Worm (Caenorhabditis elegans) whole organism, late embryonic: ENCODE measurements around the gene K02D10.8.

Experiments
- C08G9.2 ChIP-seq: sonication (generic microtip); optimal IDR thresholded peaks from 2 replicates; lab custom pipeline; 2016; ENCODE audit warnings: mild to moderate bottlenecking, missing genetic modification characterization, moderate library complexity, missing compliant biosample characterization
- F13H6.1 ChIP-seq: sonication (generic microtip); optimal IDR thresholded peaks from 2 replicates; lab custom pipeline; 2016; ENCODE audit warnings: missing genetic modification characterization, missing compliant biosample characterization
- K02D7.2 ChIP-seq: sonication (generic microtip); optimal IDR thresholded peaks from 2 replicates; lab custom pipeline; 2017; ENCODE audit warnings: mild to moderate bottlenecking, missing genetic modification characterization, missing compliant biosample characterization
- K09A11.1 ChIP-seq: sonication (generic microtip); optimal IDR thresholded peaks from 2 replicates; lab custom pipeline; 2017; ENCODE audit warnings: antibody characterized with exemption, mild to moderate bottlenecking, missing genetic modification characterization, missing compliant biosample characterization; ENCODE audit not compliant: insufficient read depth
- Y22D7AL.16 ChIP-seq: sonication (generic microtip); optimal IDR thresholded peaks from 2 replicates; lab custom pipeline; 2016; ENCODE audit warnings: missing genetic modification characterization, missing compliant biosample characterization
- ama-1 ChIP-seq: fragments of 150-350 bp; optimal IDR thresholded peaks from 2 replicates; lab custom pipeline; 2014
- ceh-14 ChIP-seq: sonication (generic microtip); optimal IDR thresholded peaks from 2 replicates; lab custom pipeline; 2016; ENCODE audit warnings: missing genotype, missing genetic modification characterization, missing compliant biosample characterization
- ceh-18 ChIP-seq: sonication (generic microtip); optimal IDR thresholded peaks from 2 replicates; lab custom pipeline; 2016; ENCODE audit warnings: missing genetic modification characterization, missing compliant biosample characterization
- ceh-2 ChIP-seq: sonication (generic microtip); optimal IDR thresholded peaks from 2 replicates; lab custom pipeline; 2016; ENCODE audit warnings: missing genotype, missing genetic modification characterization, missing compliant biosample characterization
- ceh-22 ChIP-seq: sonication (generic microtip); optimal IDR thresholded peaks from 2 replicates; lab custom pipeline; 2017; ENCODE audit warnings: missing biosample characterization, missing genetic modification characterization
- ceh-24 ChIP-seq: sonication (generic microtip); optimal IDR thresholded peaks from 2 replicates; lab custom pipeline; 2016; ENCODE audit warnings: mild to moderate bottlenecking, missing genetic modification characterization, missing compliant biosample characterization
- ceh-30 ChIP-seq: fragments of 150-350 bp; optimal IDR thresholded peaks from 2 replicates; lab custom pipeline; 2014; ENCODE audit warnings: missing biosample characterization, missing genetic modification characterization
- ceh-31 ChIP-seq: sonication (generic microtip); optimal IDR thresholded peaks from 2 replicates; lab custom pipeline; 2016; ENCODE audit warnings: missing genetic modification characterization, missing compliant biosample characterization
- ceh-45 ChIP-seq: fragments of 200-800 bp; sonication (Bioruptor generic); IDR thresholded peaks from 2 replicates; pipeline ENCODE4 v1.3.6; 2022; ENCODE audit warnings: missing genetic modification reagents, missing genetic modification characterization, missing compliant biosample characterization
- ceh-48 ChIP-seq: sonication (generic microtip); optimal IDR thresholded peaks from 2 replicates; lab custom pipeline; 2016; ENCODE audit warnings: missing genetic modification characterization, inconsistent platforms, missing compliant biosample characterization
- che-1 ChIP-seq: sonication (generic microtip); optimal IDR thresholded peaks from 2 replicates; lab custom pipeline; 2016; ENCODE audit warnings: mild to moderate bottlenecking, missing genetic modification characterization, missing compliant biosample characterization
- dmd-4 ChIP-seq: sonication (generic microtip); optimal IDR thresholded peaks from 2 replicates; lab custom pipeline; 2016; ENCODE audit warnings: borderline replicate concordance, missing genetic modification characterization, missing compliant biosample characterization
- dve-1 ChIP-seq: sonication (generic microtip); optimal IDR thresholded peaks from 2 replicates; lab custom pipeline; 2017; ENCODE audit warnings: antibody characterized with exemption, mild to moderate bottlenecking, missing genetic modification characterization, missing compliant biosample characterization
- elt-2 ChIP-seq: sonication (generic microtip); optimal IDR thresholded peaks from 2 replicates; lab custom pipeline; 2016; ENCODE audit warnings: missing genetic modification reagents, missing genetic modification characterization, missing compliant biosample characterization
- ets-4 ChIP-seq: sonication (generic microtip); optimal IDR thresholded peaks from 2 replicates; lab custom pipeline; 2016; ENCODE audit warnings: missing genetic modification characterization, missing compliant biosample characterization
- eyg-1 ChIP-seq: sonication (generic microtip); optimal IDR thresholded peaks from 2 replicates; lab custom pipeline; 2016; ENCODE audit warnings: missing genotype, missing genetic modification characterization, missing compliant biosample characterization
- gmeb-2 ChIP-seq: sonication (generic microtip); optimal IDR thresholded peaks from 2 replicates; lab custom pipeline; 2016; ENCODE audit warnings: missing genetic modification characterization, inconsistent platforms, missing compliant biosample characterization
- hlh-13 ChIP-seq: fragments of 200-800 bp; sonication (Bioruptor generic); optimal IDR thresholded peaks from 2 replicates; lab custom pipeline; 2018; ENCODE audit warnings: mild to moderate bottlenecking, missing genetic modification characterization, missing compliant biosample characterization
- hlh-15 ChIP-seq: sonication (generic microtip); optimal IDR thresholded peaks from 2 replicates; lab custom pipeline; 2016; ENCODE audit warnings: missing genetic modification characterization, missing compliant biosample characterization
- hlh-30 ChIP-seq: sonication (generic microtip); optimal IDR thresholded peaks from 2 replicates; lab custom pipeline; 2017; ENCODE audit warnings: antibody characterized with exemption, missing genetic modification characterization, missing compliant biosample characterization; ENCODE audit not compliant: insufficient read depth
- hlh-6 ChIP-seq: sonication (generic microtip); optimal IDR thresholded peaks from 2 replicates; lab custom pipeline; 2016; ENCODE audit warnings: missing genotype, missing genetic modification characterization, missing compliant biosample characterization
- lim-6 ChIP-seq: sonication (generic microtip); optimal IDR thresholded peaks from 2 replicates; lab custom pipeline; 2016; ENCODE audit warnings: missing genetic modification characterization, missing compliant biosample characterization
- lin-11 ChIP-seq: fragments of 200-800 bp; sonication (Bioruptor generic); optimal IDR thresholded peaks from 2 replicates; lab custom pipeline; 2018; ENCODE audit warnings: mild to moderate bottlenecking, missing genetic modification characterization, missing compliant biosample characterization
- mec-3 ChIP-seq: sonication (generic microtip); optimal IDR thresholded peaks from 2 replicates; lab custom pipeline; 2016; ENCODE audit warnings: borderline replicate concordance, missing genetic modification characterization, missing compliant biosample characterization
- nhr-11 ChIP-seq: fragments of 150-350 bp; optimal IDR thresholded peaks from 2 replicates; lab custom pipeline; 2014; ENCODE audit warnings: missing biosample characterization, missing genetic modification characterization
- nhr-232 ChIP-seq: sonication (generic microtip); optimal IDR thresholded peaks from 2 replicates; lab custom pipeline; 2016; ENCODE audit warnings: missing genetic modification characterization, missing compliant biosample characterization
- npax-4 ChIP-seq: sonication (generic microtip); optimal IDR thresholded peaks from 2 replicates; lab custom pipeline; 2016; ENCODE audit warnings: missing genetic modification characterization, missing compliant biosample characterization
- odd-2 ChIP-seq: sonication (generic microtip); optimal IDR thresholded peaks from 2 replicates; lab custom pipeline; 2017; ENCODE audit warnings: antibody characterized with exemption, mild to moderate bottlenecking, missing genetic modification characterization, missing compliant biosample characterization
- pag-3 ChIP-seq: sonication (generic microtip); optimal IDR thresholded peaks from 2 replicates; lab custom pipeline; 2016; ENCODE audit warnings: missing compliant biosample characterization, missing genetic modification characterization, borderline replicate concordance
- pax-1 ChIP-seq: fragments of 150-350 bp; optimal IDR thresholded peaks from 2 replicates; lab custom pipeline; 2014; ENCODE audit warnings: missing biosample characterization, missing genetic modification characterization
- pha-4 ChIP-seq: fragments of 150-350 bp; optimal IDR thresholded peaks from 2 replicates; lab custom pipeline; 2018; ENCODE audit warnings: missing biosample characterization, missing genetic modification reagents, missing genetic modification characterization
- pqm-1 ChIP-seq: sonication (generic microtip); optimal IDR thresholded peaks from 2 replicates; lab custom pipeline; 2016; ENCODE audit warnings: missing genetic modification characterization, missing compliant biosample characterization
- rnt-1 ChIP-seq: sonication (generic microtip); optimal IDR thresholded peaks from 2 replicates; lab custom pipeline; 2016; ENCODE audit warnings: missing genetic modification characterization, missing compliant biosample characterization
- sox-2 ChIP-seq: fragments of 200-800 bp; sonication (Bioruptor generic); IDR thresholded peaks from 2 replicates; pipeline ENCODE4 v1.3.6; 2022; ENCODE audit warnings: missing genetic modification reagents, missing genetic modification characterization, missing compliant biosample characterization
- sox-4 ChIP-seq: sonication (generic microtip); optimal IDR thresholded peaks from 2 replicates; lab custom pipeline; 2017; ENCODE audit warnings: mild to moderate bottlenecking, missing genetic modification characterization, inconsistent platforms, missing compliant biosample characterization
- syd-9 ChIP-seq: sonication (generic microtip); optimal IDR thresholded peaks from 2 replicates; lab custom pipeline; 2016; ENCODE audit warnings: mild to moderate bottlenecking, missing genetic modification characterization, moderate library complexity, missing compliant biosample characterization
- tbx-7 ChIP-seq: sonication (generic microtip); optimal IDR thresholded peaks from 2 replicates; lab custom pipeline; 2016; ENCODE audit warnings: missing genotype, missing genetic modification characterization, missing compliant biosample characterization
- ttx-3 ChIP-seq: sonication (generic microtip); optimal IDR thresholded peaks from 2 replicates; lab custom pipeline; 2016; ENCODE audit warnings: missing genetic modification reagents, missing genetic modification characterization, missing compliant biosample characterization
- unc-3 ChIP-seq, 2 experiments: fragments of 200-800 bp in 1 of 2; sonication (Bioruptor generic) in 1 of 2; sonication (generic microtip) in 1 of 2; conservative IDR thresholded peaks in 1 of 2; optimal IDR thresholded peaks in 1 of 2; 2 replicates each; pipeline versions ENCODE4 v1.3.6 to Lab custom; 2016 to 2022; ENCODE audit warnings: missing compliant biosample characterization in 2 of 2, missing genetic modification characterization in 2 of 2, missing genetic modification reagents in 1 of 2
- unc-42 ChIP-seq: sonication (generic microtip); optimal IDR thresholded peaks from 2 replicates; lab custom pipeline; 2016; ENCODE audit warnings: missing genotype, missing genetic modification characterization, missing compliant biosample characterization
- unc-55 ChIP-seq: sonication (generic microtip); optimal IDR thresholded peaks from 2 replicates; lab custom pipeline; 2017; ENCODE audit warnings: missing biosample characterization, missing genetic modification reagents, missing genetic modification characterization
- unc-86 ChIP-seq: sonication (generic microtip); optimal IDR thresholded peaks from 2 replicates; lab custom pipeline; 2016; ENCODE audit warnings: missing genetic modification characterization, missing compliant biosample characterization

K02D10.8 gene

ce11 chrIII:8766467-8766866, 19.7 kb upstream of the K02D10.8 start:
- TF ChIP-seq ceh-31 (tag; lab: Kevin White, UChicago) (no peak), sox-4 (no peak), K09A11.1 (tag; lab: Kevin White, UChicago) (no peak), Y22D7AL.16 (tag; lab: Kevin White, UChicago) (no peak), pag-3 (tag; lab: Kevin White, UChicago) (no peak), unc-55 (GFP tag; lab: Kevin White, UChicago) (no peak), dmd-4 (tag; lab: Kevin White, UChicago) (no peak), hlh-15 (tag; lab: Kevin White, UChicago) (no peak)

- TF ChIP-seq unc-42 (tag; lab: Kevin White, UChicago) (no peak), che-1 (tag; lab: Kevin White, UChicago) (no peak), F13H6.1 (tag; lab: Kevin White, UChicago) (no peak), syd-9 (tag; lab: Kevin White, UChicago) (no peak), hlh-30 (tag; lab: Kevin White, UChicago) (no peak)
These were observed 18.8 kb upstream of the K02D10.8 start, which contains the start of gene mig-22 for ce11 chrIII:8767292-8767829. Gene mig-22 (minus strand): TSS chrIII:8767342.

- peak; percentile 36 for TF ChIP-seq ceh-48
- peak; percentile 31 for TF ChIP-seq tbx-7
- TF ChIP-seq pha-4 (tag; lab: Kevin White, UChicago), result no peak
- TF ChIP-seq dmd-4 (tag; lab: Kevin White, UChicago), result no peak
- no peak for TF ChIP-seq pqm-1 (tag; lab: Kevin White, UChicago)
- TF ChIP-seq sox-2 (GFP tag; lab: Robert Waterston, UW), result peak; percentile 17; the same call in 1 of the 2 replicates
- TF ChIP-seq pag-3 (tag; lab: Kevin White, UChicago), result no peak
- peak; percentile 76 for TF ChIP-seq unc-86 (tag; lab: Kevin White, UChicago)
- TF ChIP-seq ceh-2 (tag; lab: Kevin White, UChicago), result peak; percentile 75
- TF ChIP-seq unc-42 (tag; lab: Kevin White, UChicago), result peak; percentile 13
- peak; percentile 70 for TF ChIP-seq gmeb-2
- TF ChIP-seq ceh-24 (tag; lab: Kevin White, UChicago), result peak; percentile 56
- TF ChIP-seq unc-3 (GFP tag; conservative IDR thresholded peaks at IDR 0.05; lab: Robert Waterston, UW), result peak; percentile 40; the same call in 1 of the 2 replicates
- peak; percentile 56 for TF ChIP-seq unc-3 (tag; optimal IDR thresholded peaks at IDR 0.05; lab: Kevin White, UChicago)
- TF ChIP-seq lim-6 (tag; lab: Kevin White, UChicago), result peak; percentile 2
- peak; percentile 64 for TF ChIP-seq eyg-1
- peak; percentile 52 for TF ChIP-seq Y22D7AL.16 (tag; lab: Kevin White, UChicago)
- no peak for TF ChIP-seq ceh-30
- peak; percentile 62 for TF ChIP-seq lin-11 (tag; lab: Kevin White, UChicago)
- peak; percentile 1 for TF ChIP-seq ets-4
- TF ChIP-seq ama-1, result no peak
- TF ChIP-seq nhr-232 (tag; lab: Kevin White, UChicago), result peak; percentile 53
- no peak for TF ChIP-seq dve-1 (tag; lab: Kevin White, UChicago)
- TF ChIP-seq ceh-45, result no peak
- TF ChIP-seq ceh-14, result peak; percentile 85
- peak; percentile 78 for TF ChIP-seq che-1 (tag; lab: Kevin White, UChicago)
- no peak for TF ChIP-seq mec-3 (tag; lab: Kevin White, UChicago)
- TF ChIP-seq pax-1 (tag; lab: Kevin White, UChicago), result no peak
- TF ChIP-seq hlh-6 (tag; lab: Kevin White, UChicago), result peak; percentile 45
- no peak for TF ChIP-seq ceh-22 (tag; lab: Kevin White, UChicago)
- peak; percentile 24 for TF ChIP-seq ceh-18 (tag; lab: Kevin White, UChicago)
- TF ChIP-seq K02D7.2 (tag; lab: Kevin White, UChicago), result peak; percentile 74
- peak; percentile 67 for TF ChIP-seq npax-4 (tag; lab: Kevin White, UChicago)
- no peak for TF ChIP-seq nhr-11 (tag; lab: Kevin White, UChicago)
- peak; percentile 42 for TF ChIP-seq hlh-13
- TF ChIP-seq elt-2 (tag; lab: Kevin White, UChicago), result peak; percentile 92
- peak; percentile 64 for TF ChIP-seq C08G9.2 (tag; lab: Kevin White, UChicago)
- TF ChIP-seq rnt-1 (tag; lab: Kevin White, UChicago), result peak; percentile 63
- TF ChIP-seq odd-2 (tag; lab: Kevin White, UChicago), result peak; percentile 77
- peak; percentile 89 for TF ChIP-seq ttx-3 (tag; lab: Kevin White, UChicago)
These were observed 18.3 kb upstream of the K02D10.8 start, which contains the start of gene mtss-1 for ce11 chrIII:8767889-8768361. Gene mtss-1 (plus strand): TSS chrIII:8768311.
